Worm (Caenorhabditis elegans) whole organism, L4 larva: ENCODE measurements around the gene Y22D7AL.16.
A peak's percentile ranks its signal among the peaks of the same experiment; 100 is the strongest.

ENCODE experiments used
- F37D6.2 ChIP-seq: sonication (generic microtip); optimal IDR thresholded peaks from 2 replicates; lab custom pipeline; 2016; ENCODE audit warnings: mild to moderate bottlenecking, missing genetic modification characterization, missing compliant biosample characterization
- Y5F2A.4 ChIP-seq: fragments of 200-800 bp; sonication (Bioruptor generic); optimal IDR thresholded peaks from 2 replicates; lab custom pipeline; 2018; ENCODE audit warnings: mild to moderate bottlenecking, missing genetic modification characterization, missing compliant biosample characterization
- ZK546.5 ChIP-seq, 2 experiments: sonication (generic microtip); optimal IDR thresholded peaks; 2 replicates each; lab custom pipeline; 2017; ENCODE audit warnings: missing biosample characterization in 2 of 2, missing genetic modification characterization in 2 of 2
- ceh-20 ChIP-seq: fragments of 200-800 bp; sonication (Bioruptor generic); IDR thresholded peaks from 2 replicates; pipeline ENCODE4 v1.3.6; 2022; ENCODE audit warnings: missing genetic modification reagents, missing genetic modification characterization, missing compliant biosample characterization
- ceh-28 ChIP-seq: fragments of 150-350 bp; optimal IDR thresholded peaks from 2 replicates; lab custom pipeline; 2014; ENCODE audit warnings: missing biosample characterization, missing genetic modification reagents, missing genetic modification characterization
- ceh-32 ChIP-seq: sonication (generic microtip); optimal IDR thresholded peaks from 2 replicates; lab custom pipeline; 2016; ENCODE audit warnings: mild to moderate bottlenecking, missing genetic modification characterization, missing compliant biosample characterization; ENCODE audit not compliant: poor library complexity
- ceh-44 ChIP-seq: fragments of 200-800 bp; sonication (Bioruptor generic); IDR thresholded peaks from 2 replicates; pipeline ENCODE4 v1.3.6; 2022; ENCODE audit warnings: missing genetic modification reagents, missing genetic modification characterization, missing compliant biosample characterization
- daf-19 ChIP-seq: fragments of 200-800 bp; sonication (Bioruptor generic); conservative IDR thresholded peaks from 2 replicates; pipeline ENCODE4 v1.3.6; 2022; ENCODE audit warnings: missing genetic modification characterization, missing compliant biosample characterization
- dpl-1 ChIP-seq: fragments of 150-350 bp; optimal IDR thresholded peaks from 2 replicates; lab custom pipeline; 2014; ENCODE audit warnings: missing biosample characterization, missing genetic modification reagents, missing genetic modification characterization
- dve-1 ChIP-seq: sonication (generic microtip); optimal IDR thresholded peaks from 2 replicates; lab custom pipeline; 2017; ENCODE audit warnings: antibody characterized with exemption, mild to moderate bottlenecking, missing genetic modification characterization, missing compliant biosample characterization; ENCODE audit not compliant: insufficient read depth
- fos-1 ChIP-seq: fragments of 150-350 bp; optimal IDR thresholded peaks from 2 replicates; lab custom pipeline; 2014; ENCODE audit warnings: missing biosample characterization, missing genetic modification characterization
- hif-1 ChIP-seq, 2 experiments: sonication (generic microtip); optimal IDR thresholded peaks; 2 replicates each; lab custom pipeline; 2016 to 2017; ENCODE audit warnings: missing compliant biosample characterization in 2 of 2, missing genetic modification characterization in 2 of 2, missing genetic modification reagents in 2 of 2, missing genotype in 2 of 2, mild to moderate bottlenecking in 1 of 2
- hlh-30 ChIP-seq: sonication (generic microtip); optimal IDR thresholded peaks from 2 replicates; lab custom pipeline; 2017; ENCODE audit warnings: antibody characterized with exemption, mild to moderate bottlenecking, missing genetic modification characterization, missing compliant biosample characterization; ENCODE audit not compliant: insufficient read depth
- hmg-1.1 ChIP-seq: fragments of 200-800 bp; sonication (Bioruptor generic); IDR thresholded peaks from 2 replicates; pipeline ENCODE4 v1.3.6; 2022; ENCODE audit warnings: missing genetic modification reagents, missing genetic modification characterization, missing compliant biosample characterization
- lim-7 ChIP-seq: fragments of 200-800 bp; sonication (Bioruptor generic); IDR thresholded peaks from 2 replicates; pipeline ENCODE4 v1.3.6; 2022; ENCODE audit warnings: missing genetic modification characterization, missing compliant biosample characterization
- lin-1 ChIP-seq: fragments of 200-800 bp; sonication (Bioruptor generic); IDR thresholded peaks from 2 replicates; pipeline ENCODE4 v1.3.6; 2022; ENCODE audit warnings: missing genetic modification reagents, missing genetic modification characterization, missing compliant biosample characterization
- madf-9 ChIP-seq: fragments of 200-800 bp; sonication (Bioruptor generic); conservative IDR thresholded peaks from 2 replicates; pipeline ENCODE4 v1.3.6; 2022; ENCODE audit warnings: missing genetic modification reagents, missing genetic modification characterization, missing compliant biosample characterization
- mdl-1 ChIP-seq, 2 experiments: fragments of 150-350 bp in 1 of 2; sonication (generic microtip) in 1 of 2; optimal IDR thresholded peaks; 2 replicates each; lab custom pipeline; 2014 to 2017; ENCODE audit warnings: missing biosample characterization in 2 of 2, missing genetic modification characterization in 2 of 2
- mdt-29 ChIP-seq: fragments of 200-800 bp; sonication (Bioruptor generic); IDR thresholded peaks from 2 replicates; pipeline ENCODE4 v1.3.6; 2022; ENCODE audit warnings: missing genetic modification reagents, missing genetic modification characterization, missing compliant biosample characterization
- mxl-2 ChIP-seq: fragments of 200-800 bp; sonication (Bioruptor generic); conservative IDR thresholded peaks from 2 replicates; pipeline ENCODE4 v1.3.6; 2022; ENCODE audit warnings: missing genetic modification reagents, missing genetic modification characterization, missing compliant biosample characterization
- nhr-10 ChIP-seq: fragments of 150-350 bp; optimal IDR thresholded peaks from 2 replicates; lab custom pipeline; 2014; ENCODE audit warnings: missing biosample characterization, missing genetic modification characterization
- nhr-102 ChIP-seq: sonication (generic microtip); optimal IDR thresholded peaks from 2 replicates; lab custom pipeline; 2016; ENCODE audit warnings: mild to moderate bottlenecking, missing genetic modification characterization, moderate library complexity, missing compliant biosample characterization
- nhr-11 ChIP-seq: fragments of 150-350 bp; optimal IDR thresholded peaks from 2 replicates; lab custom pipeline; 2014; ENCODE audit warnings: missing biosample characterization, missing genetic modification characterization
- nhr-111 ChIP-seq: fragments of 200-800 bp; sonication (Bioruptor generic); optimal IDR thresholded peaks from 2 replicates; lab custom pipeline; 2018; ENCODE audit warnings: mild to moderate bottlenecking, missing genetic modification characterization, missing compliant biosample characterization
- nhr-25 ChIP-seq: sonication (generic microtip); optimal IDR thresholded peaks from 2 replicates; lab custom pipeline; 2017; ENCODE audit warnings: missing genetic modification characterization, mild to moderate bottlenecking, missing compliant biosample characterization, antibody characterized with exemption, moderate library complexity, borderline replicate concordance; ENCODE audit not compliant: insufficient read depth
- nhr-6 ChIP-seq: fragments of 150-350 bp; optimal IDR thresholded peaks from 2 replicates; lab custom pipeline; 2014; ENCODE audit warnings: missing biosample characterization, missing genetic modification characterization
- pha-4 ChIP-seq, 2 experiments: fragments of 150-350 bp in 1 of 2; fragments of 200-800 bp in 1 of 2; sonication (Bioruptor generic) in 1 of 2; IDR thresholded peaks in 1 of 2; optimal IDR thresholded peaks in 1 of 2; 2 replicates each; pipeline versions ENCODE4 v1.3.6 to Lab custom; 2014 to 2022; ENCODE audit warnings: missing genetic modification characterization in 2 of 2, missing genetic modification reagents in 2 of 2, missing biosample characterization in 1 of 2, missing compliant biosample characterization in 1 of 2
- pqm-1 ChIP-seq: sonication (generic microtip); optimal IDR thresholded peaks from 2 replicates; lab custom pipeline; 2017; ENCODE audit warnings: missing biosample characterization, missing genetic modification characterization
- rbr-2 ChIP-seq: sonication (generic microtip); optimal IDR thresholded peaks from 2 replicates; lab custom pipeline; 2016; ENCODE audit warnings: missing genotype, missing genetic modification characterization, missing compliant biosample characterization
- set-16 ChIP-seq: fragments of 200-800 bp; sonication (Bioruptor generic); IDR thresholded peaks from 2 replicates; pipeline ENCODE4 v1.3.6; 2022; ENCODE audit warnings: missing genetic modification reagents, missing genetic modification characterization, missing compliant biosample characterization
- spr-1 ChIP-seq: sonication (generic microtip); optimal IDR thresholded peaks from 2 replicates; lab custom pipeline; 2016; ENCODE audit warnings: mild to moderate bottlenecking, missing genetic modification characterization, missing compliant biosample characterization
- unc-130 ChIP-seq: sonication (generic microtip); optimal IDR thresholded peaks from 2 replicates; lab custom pipeline; 2016; ENCODE audit warnings: missing genetic modification reagents, missing genetic modification characterization, missing compliant biosample characterization
- zfp-2 ChIP-seq: sonication (generic microtip); optimal IDR thresholded peaks from 2 replicates; lab custom pipeline; 2016; ENCODE audit warnings: mild to moderate bottlenecking, missing genetic modification characterization, missing compliant biosample characterization
- zip-11 ChIP-seq: fragments of 200-800 bp; sonication (Bioruptor generic); IDR thresholded peaks from 2 replicates; pipeline ENCODE4 v1.3.6; 2022; ENCODE audit warnings: missing genetic modification characterization, missing compliant biosample characterization
- ztf-7 ChIP-seq: fragments of 150-350 bp; optimal IDR thresholded peaks from 2 replicates; lab custom pipeline; 2014; ENCODE audit warnings: missing biosample characterization, missing genetic modification characterization

Y22D7AL.16 gene

ce11 chrIII:1616245-1617026, 48.6 kb downstream of the Y22D7AL.16 start (continued):
- TF ChIP-seq hlh-30 (tag; lab: Kevin White, UChicago) (peak; percentile 28), ceh-20 (GFP tag; lab: Robert Waterston, UW) (peak; percentile 13; the same call in 1 of the 2 replicates), ceh-44 (GFP tag; lab: Robert Waterston, UW) (no peak), ceh-28 (tag; lab: Kevin White, UChicago) (no peak), pha-4 (GFP tag; IDR thresholded peaks at IDR 0.05; lab: Robert Waterston, UW) (peak; percentile 82), pha-4 (tag; optimal IDR thresholded peaks at IDR 0.05; lab: Kevin White, UChicago) (no peak), nhr-111 (GFP tag; lab: Kevin White, UChicago) (no peak), hif-1 (tag; optimal IDR thresholded peaks at IDR 0.05; lab: Kevin White, UChicago) (peak in 1 of 2 experiments; percentile 49), mdt-29 (no peak), mxl-2 (no peak), nhr-11 (tag; lab: Kevin White, UChicago) (no peak), F37D6.2 (tag; lab: Kevin White, UChicago) (no peak), nhr-102 (tag; lab: Kevin White, UChicago) (peak; percentile 74), lim-7 (GFP tag; lab: Robert Waterston, UW) (peak; percentile 65), madf-9 (GFP tag; lab: Robert Waterston, UW) (0 out of 2 replicates have a peak, but pooled peaks have one; percentile 3), fos-1 (tag; lab: Kevin White, UChicago) (no peak), rbr-2 (no peak), nhr-6 (tag; lab: Kevin White, UChicago) (no peak), Y5F2A.4 (GFP tag; lab: Kevin White, UChicago) (peak; percentile 53), hmg-1.1 (GFP tag; lab: Robert Waterston, UW) (no peak), ztf-7 (tag; lab: Kevin White, UChicago) (no peak)

- TF ChIP-seq nhr-10 (no peak), zip-11 (GFP tag; lab: Robert Waterston, UW) (no peak), dve-1 (no peak), lin-1 (GFP tag; lab: Robert Waterston, UW) (no peak), zfp-2 (tag; lab: Kevin White, UChicago) (no peak), mxl-2 (no peak), ceh-32 (tag; lab: Kevin White, UChicago) (no peak)
These were observed 50.6 kb downstream of the Y22D7AL.16 start for ce11 chrIII:1614412-1614811.

ce11 chrIII:1613933-1614332, 51.1 kb downstream of the Y22D7AL.16 start, which contains the start of gene Y22D7AL.9:
Gene Y22D7AL.9, minus strand, starts transcription at chrIII:1614033.
- TF ChIP-seq hlh-30 (tag; lab: Kevin White, UChicago), result no peak
- TF ChIP-seq daf-19 (GFP tag; lab: Robert Waterston, UW), result no peak
- no peak for TF ChIP-seq zip-11 (GFP tag; lab: Robert Waterston, UW)
- TF ChIP-seq mdl-1 (tag; optimal IDR thresholded peaks at IDR 0.05; lab: Kevin White, UChicago), result no peak
- TF ChIP-seq zfp-2 (tag; lab: Kevin White, UChicago), result no peak
- no peak for TF ChIP-seq spr-1
- TF ChIP-seq ZK546.5 (tag; optimal IDR thresholded peaks at IDR 0.05; lab: Kevin White, UChicago), result no peak
- TF ChIP-seq pqm-1 (tag; lab: Kevin White, UChicago), result no peak
- TF ChIP-seq hif-1 (tag; optimal IDR thresholded peaks at IDR 0.05; lab: Kevin White, UChicago), result no peak
- TF ChIP-seq nhr-25, result no peak
- no peak for TF ChIP-seq dpl-1 (GFP tag; lab: Kevin White, UChicago)
- TF ChIP-seq set-16 (GFP tag; lab: Robert Waterston, UW), result no peak
- TF ChIP-seq unc-130, result no peak
- TF ChIP-seq, all 104 proteins: peak for 0
